Worm (Caenorhabditis elegans) whole organism, L2 larva: ENCODE data around the gene flp-34.
A peak's percentile ranks its signal among the peaks of the same experiment; 100 is the strongest.

ENCODE experiments used
- C34F6.9 ChIP-seq: fragments of 150-350 bp; optimal IDR thresholded peaks from 2 replicates; lab custom pipeline; 2014; ENCODE audit warnings: missing biosample characterization, missing genetic modification characterization
- F13H6.1 ChIP-seq: sonication (generic microtip); optimal IDR thresholded peaks from 2 replicates; lab custom pipeline; 2016; ENCODE audit warnings: missing genetic modification characterization, missing compliant biosample characterization
- R02D3.7 ChIP-seq: fragments of 150-350 bp; optimal IDR thresholded peaks from 2 replicates; lab custom pipeline; 2014; ENCODE audit warnings: missing biosample characterization, missing genetic modification characterization
- Y55F3AM.14 ChIP-seq: fragments of 200-800 bp; sonication (Bioruptor generic); optimal IDR thresholded peaks from 2 replicates; lab custom pipeline; 2018; ENCODE audit warnings: mild to moderate bottlenecking, missing genetic modification characterization, missing compliant biosample characterization
- ZK546.5 ChIP-seq: sonication (generic microtip); optimal IDR thresholded peaks from 2 replicates; lab custom pipeline; 2017; ENCODE audit warnings: missing biosample characterization, missing genetic modification characterization
- aly-2 ChIP-seq: fragments of 150-350 bp; optimal IDR thresholded peaks from 2 replicates; lab custom pipeline; 2014; ENCODE audit warnings: missing biosample characterization, missing genetic modification characterization
- ama-1 ChIP-seq: fragments of 150-350 bp; optimal IDR thresholded peaks from 2 replicates; lab custom pipeline; 2018; ENCODE audit warnings: inconsistent platforms
- blmp-1 ChIP-seq: sonication (generic microtip); optimal IDR thresholded peaks from 2 replicates; lab custom pipeline; 2017; ENCODE audit warnings: missing genetic modification characterization, mild to moderate bottlenecking, missing compliant biosample characterization, antibody characterized with exemption, moderate library complexity; ENCODE audit not compliant: insufficient read depth
- ceh-16 ChIP-seq: fragments of 150-350 bp; optimal IDR thresholded peaks from 2 replicates; lab custom pipeline; 2014; ENCODE audit warnings: missing biosample characterization, missing genetic modification characterization
- ceh-82 ChIP-seq: fragments of 150-350 bp; optimal IDR thresholded peaks from 2 replicates; lab custom pipeline; 2014; ENCODE audit warnings: missing biosample characterization, missing genetic modification characterization
- dmd-4 ChIP-seq: sonication (generic microtip); optimal IDR thresholded peaks from 2 replicates; lab custom pipeline; 2017; ENCODE audit warnings: missing biosample characterization, missing genetic modification characterization
- egl-27 ChIP-seq: sonication (generic microtip); optimal IDR thresholded peaks from 3 replicates; lab custom pipeline; 2017; ENCODE audit warnings: missing biosample characterization, missing genetic modification reagents, missing genetic modification characterization
- elt-1 ChIP-seq: fragments of 150-350 bp; optimal IDR thresholded peaks from 2 replicates; lab custom pipeline; 2014; ENCODE audit warnings: missing biosample characterization, missing genetic modification characterization
- elt-3 ChIP-seq: sonication (generic microtip); optimal IDR thresholded peaks from 2 replicates; lab custom pipeline; 2017; ENCODE audit warnings: missing biosample characterization, missing genetic modification characterization
- fos-1 ChIP-seq: fragments of 150-350 bp; optimal IDR thresholded peaks from 2 replicates; lab custom pipeline; 2014; ENCODE audit warnings: missing biosample characterization, missing genetic modification characterization
- lin-11 ChIP-seq: fragments of 150-350 bp; sonication (generic microtip); optimal IDR thresholded peaks from 2 replicates; lab custom pipeline; 2014; ENCODE audit warnings: missing biosample characterization, missing genetic modification characterization, inconsistent platforms, mixed read lengths
- lin-13 ChIP-seq: fragments of 150-350 bp; optimal IDR thresholded peaks from 2 replicates; lab custom pipeline; 2014; ENCODE audit warnings: missing biosample characterization, missing genetic modification reagents, missing genetic modification characterization
- lsy-2 ChIP-seq, 2 experiments: fragments of 150-350 bp in 1 of 2; sonication (generic microtip) in 1 of 2; optimal IDR thresholded peaks; 2 replicates each; lab custom pipeline; 2014 to 2017; ENCODE audit warnings: missing biosample characterization in 2 of 2, missing genetic modification characterization in 2 of 2
- mab-5 ChIP-seq: fragments of 150-350 bp; optimal IDR thresholded peaks from 2 replicates; lab custom pipeline; 2014; ENCODE audit warnings: missing biosample characterization, missing genetic modification characterization
- mbf-1 ChIP-seq: sonication (generic microtip); optimal IDR thresholded peaks from 2 replicates; lab custom pipeline; 2017; ENCODE audit warnings: missing biosample characterization, missing genetic modification characterization
- mdl-1 ChIP-seq, 2 experiments: fragments of 150-350 bp in 1 of 2; sonication (generic microtip) in 1 of 2; optimal IDR thresholded peaks; 2 replicates each; lab custom pipeline; 2017; ENCODE audit warnings: missing biosample characterization in 2 of 2, missing genetic modification characterization in 2 of 2
- nhr-10 ChIP-seq: sonication (generic microtip); optimal IDR thresholded peaks from 2 replicates; lab custom pipeline; 2017; ENCODE audit warnings: missing biosample characterization, missing genetic modification characterization
- nhr-12 ChIP-seq: fragments of 150-350 bp; optimal IDR thresholded peaks from 2 replicates; lab custom pipeline; 2014; ENCODE audit warnings: missing biosample characterization, missing genetic modification characterization
- nhr-129 ChIP-seq: fragments of 150-350 bp; optimal IDR thresholded peaks from 2 replicates; lab custom pipeline; 2014; ENCODE audit warnings: missing biosample characterization, missing genetic modification characterization
- nhr-21 ChIP-seq: fragments of 150-350 bp; optimal IDR thresholded peaks from 2 replicates; lab custom pipeline; 2014; ENCODE audit warnings: missing biosample characterization, missing genetic modification characterization
- nhr-23 ChIP-seq: fragments of 150-350 bp; optimal IDR thresholded peaks from 2 replicates; lab custom pipeline; 2014; ENCODE audit warnings: missing biosample characterization, missing genetic modification reagents, missing genetic modification characterization
- nhr-237 ChIP-seq: fragments of 150-350 bp; optimal IDR thresholded peaks from 2 replicates; lab custom pipeline; 2014; ENCODE audit warnings: missing biosample characterization, missing genetic modification characterization
- nhr-25 ChIP-seq: fragments of 150-350 bp; sonication (generic microtip); optimal IDR thresholded peaks from 3 replicates; lab custom pipeline; 2014; ENCODE audit warnings: missing biosample characterization, missing genetic modification characterization
- nhr-6 ChIP-seq: fragments of 150-350 bp; optimal IDR thresholded peaks from 2 replicates; lab custom pipeline; 2014; ENCODE audit warnings: missing biosample characterization, missing genetic modification characterization
- nhr-77 ChIP-seq: fragments of 150-350 bp; optimal IDR thresholded peaks from 2 replicates; lab custom pipeline; 2014; ENCODE audit warnings: missing biosample characterization, missing genetic modification characterization
- peb-1 ChIP-seq: fragments of 150-350 bp; optimal IDR thresholded peaks from 2 replicates; lab custom pipeline; 2014; ENCODE audit warnings: missing biosample characterization, missing genetic modification characterization
- sem-4 ChIP-seq: fragments of 150-350 bp; optimal IDR thresholded peaks from 2 replicates; lab custom pipeline; 2014; ENCODE audit warnings: missing biosample characterization, missing genetic modification reagents, missing genetic modification characterization
- skn-1 ChIP-seq: sonication (generic microtip); optimal IDR thresholded peaks from 2 replicates; lab custom pipeline; 2017; ENCODE audit warnings: missing biosample characterization, missing genetic modification characterization
- snpc-4 ChIP-seq: fragments of 150-350 bp; optimal IDR thresholded peaks from 2 replicates; lab custom pipeline; 2014; ENCODE audit warnings: missing biosample characterization, missing genetic modification characterization
- unc-39 ChIP-seq: fragments of 150-350 bp; optimal IDR thresholded peaks from 2 replicates; lab custom pipeline; 2014; ENCODE audit warnings: missing biosample characterization, missing genetic modification characterization
- unc-55 ChIP-seq: fragments of 150-350 bp; sonication (generic microtip); optimal IDR thresholded peaks from 3 replicates; lab custom pipeline; 2014; ENCODE audit warnings: missing biosample characterization, missing genetic modification reagents, missing genetic modification characterization
- unc-62 ChIP-seq: fragments of 150-350 bp; optimal IDR thresholded peaks from 2 replicates; lab custom pipeline; 2014; ENCODE audit warnings: missing biosample characterization, missing genetic modification reagents, missing genetic modification characterization
- zag-1 ChIP-seq: fragments of 150-350 bp; optimal IDR thresholded peaks from 2 replicates; lab custom pipeline; 2014; ENCODE audit warnings: missing biosample characterization, missing genetic modification characterization
- ztf-11 ChIP-seq: sonication (generic microtip); optimal IDR thresholded peaks from 2 replicates; lab custom pipeline; 2017; ENCODE audit warnings: missing biosample characterization, missing genetic modification characterization
- ztf-4 ChIP-seq: fragments of 150-350 bp; optimal IDR thresholded peaks from 2 replicates; lab custom pipeline; 2014; ENCODE audit warnings: missing biosample characterization, missing genetic modification characterization

The flp-34 gene

DNA sequence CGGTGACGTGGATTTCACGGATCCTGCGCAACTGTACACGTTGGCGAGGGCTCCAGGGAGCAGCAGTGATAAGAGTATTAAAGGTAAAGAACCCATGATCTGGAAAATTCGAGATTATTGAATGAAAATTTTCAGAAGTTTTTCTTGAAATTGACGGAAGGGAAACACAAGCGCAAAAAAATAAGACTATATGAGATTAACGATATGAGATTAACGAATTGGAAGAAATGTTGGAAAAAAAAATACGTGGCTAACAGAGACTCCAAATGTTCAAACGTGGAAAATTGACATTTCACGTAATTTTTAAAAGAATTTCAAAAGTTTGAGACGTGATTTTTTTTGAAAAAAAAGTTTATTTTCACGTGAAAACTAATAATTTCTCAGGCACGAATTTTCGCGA, 15.3 kb upstream of the flp-34 start, which contains the start of gene nra-4:
Gene nra-4, minus strand, starts transcription at position 101 of the 400 bp plus-strand sequence.
- no peak for TF ChIP-seq unc-55 (GFP tag; lab: Kevin White, UChicago)
- no peak for TF ChIP-seq aly-2 (tag; lab: Kevin White, UChicago)
- no peak for TF ChIP-seq skn-1 (tag; lab: Kevin White, UChicago)
- no peak for TF ChIP-seq F13H6.1 (tag; lab: Kevin White, UChicago)
- no peak for TF ChIP-seq ztf-4 (tag; lab: Kevin White, UChicago)
- no peak for TF ChIP-seq ztf-11 (tag; lab: Kevin White, UChicago)
- no peak for TF ChIP-seq ceh-82 (tag; lab: Kevin White, UChicago)
- no peak for TF ChIP-seq Y55F3AM.14
- no peak for TF ChIP-seq egl-27
- TF ChIP-seq elt-3 = no peak
- TF ChIP-seq nhr-77 (tag; lab: Kevin White, UChicago) = no peak
- no peak for TF ChIP-seq nhr-237 (tag; lab: Kevin White, UChicago)
- TF ChIP-seq, all 48 proteins: peak for 0

DNA sequence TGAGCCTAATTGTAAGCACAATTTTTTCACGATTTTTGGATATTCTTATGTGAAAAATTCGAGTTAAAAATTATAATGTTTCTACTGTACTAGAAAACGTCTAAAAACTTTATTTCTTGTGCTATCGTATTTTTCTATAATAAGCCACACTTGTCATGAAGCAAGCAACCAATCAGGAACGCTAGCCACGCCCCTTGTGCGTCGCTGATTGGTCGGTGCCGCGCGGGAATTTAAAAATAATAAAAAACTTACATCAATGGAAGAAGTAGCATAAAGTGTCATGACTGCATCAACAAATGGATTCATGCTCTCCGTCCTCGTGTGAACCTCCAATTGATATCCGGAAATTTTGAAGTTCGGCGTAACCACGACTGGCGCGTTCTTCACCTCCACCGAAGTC, 14.0 kb upstream of the flp-34 start:
- TF ChIP-seq nhr-77 (tag; lab: Kevin White, UChicago) (no peak), skn-1 (tag; lab: Kevin White, UChicago) (no peak), mbf-1 (no peak)

ce11 chrV:1038074-1038473, 4.9 kb upstream of the flp-34 start:
- TF ChIP-seq sem-4 (tag; lab: Kevin White, UChicago) (no peak), mbf-1 (no peak), C34F6.9 (tag; lab: Kevin White, UChicago) (no peak), ztf-4 (tag; lab: Kevin White, UChicago) (no peak), Y55F3AM.14 (no peak), unc-55 (GFP tag; lab: Kevin White, UChicago) (no peak), zag-1 (tag; lab: Kevin White, UChicago) (no peak), elt-3 (no peak), lsy-2 (tag; optimal IDR thresholded peaks at IDR 0.05; lab: Kevin White, UChicago) (no peak), elt-1 (tag; lab: Kevin White, UChicago) (no peak), ceh-16 (no peak), nhr-23 (no peak), nhr-237 (tag; lab: Kevin White, UChicago) (no peak), nhr-25 (tag; lab: Kevin White, UChicago) (no peak), nhr-129 (no peak), lin-11 (tag; lab: Kevin White, UChicago) (no peak), unc-39 (tag; lab: Kevin White, UChicago) (no peak), ceh-82 (tag; lab: Kevin White, UChicago) (no peak), nhr-21 (tag; lab: Kevin White, UChicago) (no peak), ama-1 (no peak)
- TF ChIP-seq, all 48 proteins: peak for 0

ce11 chrV:1027044-1027443, 6.2 kb downstream of the flp-34 start, which contains the start of gene R09A1.3:
Gene R09A1.3 (minus strand): TSS chrV:1027074.
- TF ChIP-seq fos-1 (tag; lab: Kevin White, UChicago) = peak; percentile 45
- TF ChIP-seq F13H6.1 (tag; lab: Kevin White, UChicago) = no peak

ce11 chrV:1023367-1023766, 9.8 kb downstream of the flp-34 start, which contains the start of gene pei-2:
Gene pei-2 (minus strand): TSS chrV:1023467.
- no peak for TF ChIP-seq nhr-77 (tag; lab: Kevin White, UChicago)

DNA sequence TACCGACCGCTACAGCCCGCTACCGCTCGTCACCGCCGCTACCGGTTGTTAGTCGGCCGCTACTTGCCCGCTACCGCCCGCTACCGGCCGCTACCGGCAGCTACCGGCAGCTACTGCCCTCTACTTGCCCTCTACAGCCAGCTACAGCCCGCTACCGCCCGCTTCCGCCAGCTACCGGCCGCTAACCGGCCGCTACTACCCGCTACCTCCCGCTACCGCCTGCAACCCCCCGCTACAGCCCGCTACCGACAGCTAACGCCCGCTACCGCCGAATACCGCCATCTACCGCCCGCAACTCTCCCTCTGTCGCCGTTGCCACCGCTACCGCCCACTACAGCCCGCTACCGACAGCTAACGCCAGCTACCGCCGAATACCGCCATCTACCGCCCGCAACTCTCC, 11.7 kb downstream of the flp-34 start:
- no peak for TF ChIP-seq ceh-16
- no peak for TF ChIP-seq nhr-12 (tag; lab: Kevin White, UChicago)
- no peak for TF ChIP-seq peb-1
- TF ChIP-seq mab-5 (tag; lab: Kevin White, UChicago) = no peak
- TF ChIP-seq elt-3 = no peak
- no peak for TF ChIP-seq ZK546.5
- TF ChIP-seq skn-1 (tag; lab: Kevin White, UChicago) = no peak
- no peak for TF ChIP-seq elt-1 (tag; lab: Kevin White, UChicago)
- TF ChIP-seq unc-55 (GFP tag; lab: Kevin White, UChicago) = no peak
- TF ChIP-seq, all 48 proteins: peak for 0

DNA sequence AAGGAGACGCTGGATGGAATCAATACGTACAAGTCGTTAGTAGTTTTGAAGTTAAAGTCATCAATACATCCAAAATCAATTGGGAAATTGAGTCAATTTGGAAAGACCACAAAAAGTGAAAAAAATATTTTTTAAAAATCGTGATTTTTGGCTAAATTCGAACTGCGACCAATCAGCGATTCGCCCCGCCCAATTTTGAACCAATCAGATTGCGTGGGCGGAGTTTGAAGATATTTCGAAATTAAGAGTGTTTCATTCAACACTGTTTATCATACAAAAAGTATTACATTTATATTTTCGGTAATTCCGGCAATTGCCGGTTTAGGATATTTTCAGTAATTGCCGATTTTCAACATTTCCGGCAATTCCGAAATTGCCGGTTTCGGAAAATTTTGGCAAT, 16.0 kb downstream of the flp-34 start:
- TF ChIP-seq nhr-6 (tag; lab: Kevin White, UChicago) (no peak), unc-62 (GFP tag; lab: Kevin White, UChicago) (no peak), lin-13 (GFP tag; lab: Kevin White, UChicago) (no peak), C34F6.9 (tag; lab: Kevin White, UChicago) (no peak), mdl-1 (tag; optimal IDR thresholded peaks at IDR 0.05; lab: Kevin White, UChicago) (no peak), elt-1 (tag; lab: Kevin White, UChicago) (no peak), nhr-129 (no peak), ztf-11 (tag; lab: Kevin White, UChicago) (no peak), nhr-237 (tag; lab: Kevin White, UChicago) (no peak), R02D3.7 (tag; lab: Kevin White, UChicago) (no peak), unc-55 (GFP tag; lab: Kevin White, UChicago) (no peak), ztf-4 (tag; lab: Kevin White, UChicago) (no peak), snpc-4 (tag; lab: Kevin White, UChicago) (no peak), nhr-10 (tag; lab: Kevin White, UChicago) (no peak), dmd-4 (no peak), peb-1 (no peak), blmp-1 (no peak)
